Worm (Caenorhabditis elegans) whole organism, L4 larva: Measurements from ENCODE around the gene Y7A5A.6.

Experiments
- F10B5.3 ChIP-seq: sonication (generic microtip); optimal IDR thresholded peaks from 2 replicates; lab custom pipeline; 2016; ENCODE audit warnings: mild to moderate bottlenecking, missing genetic modification characterization, missing compliant biosample characterization
- F49E8.2 ChIP-seq: sonication (generic microtip); optimal IDR thresholded peaks from 2 replicates; lab custom pipeline; 2016; ENCODE audit warnings: missing compliant biosample characterization, mild to moderate bottlenecking, missing genetic modification characterization, borderline replicate concordance
- T20F7.1 ChIP-seq: fragments of 200-800 bp; sonication (Bioruptor generic); optimal IDR thresholded peaks from 2 replicates; lab custom pipeline; 2018; ENCODE audit warnings: mild to moderate bottlenecking, missing genetic modification characterization, missing compliant biosample characterization
- T26A8.4 ChIP-seq: fragments of 200-800 bp; sonication (Bioruptor generic); IDR thresholded peaks from 2 replicates; pipeline ENCODE4 v1.3.6; 2022; ENCODE audit warnings: missing genetic modification characterization, missing compliant biosample characterization
- Y5F2A.4 ChIP-seq: fragments of 200-800 bp; sonication (Bioruptor generic); optimal IDR thresholded peaks from 2 replicates; lab custom pipeline; 2018; ENCODE audit warnings: mild to moderate bottlenecking, missing genetic modification characterization, missing compliant biosample characterization
- ZK546.5 ChIP-seq, 2 experiments: sonication (generic microtip); optimal IDR thresholded peaks; 2 replicates each; lab custom pipeline; 2017; ENCODE audit warnings: missing biosample characterization in 2 of 2, missing genetic modification characterization in 2 of 2
- aha-1 ChIP-seq: fragments of 150-350 bp; peaks from one replicate; lab custom pipeline; 2014; ENCODE audit warnings: missing biosample characterization, missing genetic modification characterization
- ceh-44 ChIP-seq: fragments of 200-800 bp; sonication (Bioruptor generic); IDR thresholded peaks from 2 replicates; pipeline ENCODE4 v1.3.6; 2022; ENCODE audit warnings: missing genetic modification reagents, missing genetic modification characterization, missing compliant biosample characterization
- daf-8 ChIP-seq: fragments of 200-800 bp; sonication (Bioruptor generic); IDR thresholded peaks from 2 replicates; pipeline ENCODE4 v1.3.6; 2022; ENCODE audit warnings: missing genetic modification characterization, missing compliant biosample characterization
- duxl-1 ChIP-seq: sonication (generic microtip); optimal IDR thresholded peaks from 2 replicates; lab custom pipeline; 2016; ENCODE audit warnings: mild to moderate bottlenecking, missing genetic modification characterization, moderate library complexity, missing compliant biosample characterization; ENCODE audit not compliant: poor library complexity
- fos-1 ChIP-seq: fragments of 150-350 bp; optimal IDR thresholded peaks from 2 replicates; lab custom pipeline; 2014; ENCODE audit warnings: missing biosample characterization, missing genetic modification characterization
- gei-8 ChIP-seq: fragments of 200-800 bp; sonication (Bioruptor generic); optimal IDR thresholded peaks from 2 replicates; lab custom pipeline; 2018; ENCODE audit warnings: mild to moderate bottlenecking, missing genetic modification characterization, missing compliant biosample characterization
- hif-1 ChIP-seq, 2 experiments: sonication (generic microtip); optimal IDR thresholded peaks; 2 replicates each; lab custom pipeline; 2016 to 2017; ENCODE audit warnings: missing compliant biosample characterization in 2 of 2, missing genetic modification characterization in 2 of 2, missing genetic modification reagents in 2 of 2, missing genotype in 2 of 2, mild to moderate bottlenecking in 1 of 2
- hlh-30 ChIP-seq: sonication (generic microtip); optimal IDR thresholded peaks from 2 replicates; lab custom pipeline; 2017; ENCODE audit warnings: antibody characterized with exemption, mild to moderate bottlenecking, missing genetic modification characterization, missing compliant biosample characterization; ENCODE audit not compliant: insufficient read depth
- lim-7 ChIP-seq: fragments of 200-800 bp; sonication (Bioruptor generic); IDR thresholded peaks from 2 replicates; pipeline ENCODE4 v1.3.6; 2022; ENCODE audit warnings: missing genetic modification characterization, missing compliant biosample characterization
- madf-5 ChIP-seq, 2 experiments: fragments of 200-800 bp; sonication (Bioruptor generic); IDR thresholded peaks; 2 replicates each; pipeline ENCODE4 v1.3.6; 2022; ENCODE audit warnings: missing compliant biosample characterization in 2 of 2, missing genetic modification characterization in 2 of 2
- madf-9 ChIP-seq: fragments of 200-800 bp; sonication (Bioruptor generic); conservative IDR thresholded peaks from 2 replicates; pipeline ENCODE4 v1.3.6; 2022; ENCODE audit warnings: missing genetic modification reagents, missing genetic modification characterization, missing compliant biosample characterization
- mdl-1 ChIP-seq, 2 experiments: fragments of 150-350 bp in 1 of 2; sonication (generic microtip) in 1 of 2; optimal IDR thresholded peaks; 2 replicates each; lab custom pipeline; 2014 to 2017; ENCODE audit warnings: missing biosample characterization in 2 of 2, missing genetic modification characterization in 2 of 2
- mes-2 ChIP-seq: sonication (generic microtip); optimal IDR thresholded peaks from 2 replicates; lab custom pipeline; 2016; ENCODE audit warnings: missing genotype, mild to moderate bottlenecking, missing genetic modification characterization, missing compliant biosample characterization; ENCODE audit not compliant: poor library complexity, severe bottlenecking
- mxl-2 ChIP-seq: fragments of 200-800 bp; sonication (Bioruptor generic); conservative IDR thresholded peaks from 2 replicates; pipeline ENCODE4 v1.3.6; 2022; ENCODE audit warnings: missing genetic modification reagents, missing genetic modification characterization, missing compliant biosample characterization
- mxl-3 ChIP-seq: fragments of 200-800 bp; sonication (Bioruptor generic); optimal IDR thresholded peaks from 2 replicates; lab custom pipeline; 2018; ENCODE audit warnings: mild to moderate bottlenecking, missing genetic modification characterization, missing compliant biosample characterization
- nhr-6 ChIP-seq: fragments of 150-350 bp; optimal IDR thresholded peaks from 2 replicates; lab custom pipeline; 2014; ENCODE audit warnings: missing biosample characterization, missing genetic modification characterization
- nhr-76 ChIP-seq: fragments of 150-350 bp; optimal IDR thresholded peaks from 2 replicates; lab custom pipeline; 2014; ENCODE audit warnings: missing biosample characterization, missing genetic modification characterization
- nhr-77 ChIP-seq: fragments of 150-350 bp; optimal IDR thresholded peaks from 2 replicates; lab custom pipeline; 2014; ENCODE audit warnings: missing biosample characterization, missing genetic modification characterization
- pha-4 ChIP-seq, 2 experiments: fragments of 150-350 bp in 1 of 2; fragments of 200-800 bp in 1 of 2; sonication (Bioruptor generic) in 1 of 2; IDR thresholded peaks in 1 of 2; optimal IDR thresholded peaks in 1 of 2; 2 replicates each; pipeline versions ENCODE4 v1.3.6 to Lab custom; 2014 to 2022; ENCODE audit warnings: missing genetic modification characterization in 2 of 2, missing genetic modification reagents in 2 of 2, missing biosample characterization in 1 of 2, missing compliant biosample characterization in 1 of 2
- saeg-2 ChIP-seq: fragments of 200-800 bp; sonication (Bioruptor generic); IDR thresholded peaks from 2 replicates; pipeline ENCODE4 v1.3.6; 2022; ENCODE audit warnings: missing genetic modification reagents, missing genetic modification characterization, missing compliant biosample characterization
- snpc-1.2 ChIP-seq: fragments of 200-800 bp; sonication (Bioruptor generic); IDR thresholded peaks from 2 replicates; pipeline ENCODE4 v1.3.6; 2022; ENCODE audit warnings: missing genetic modification reagents, missing genetic modification characterization, missing compliant biosample characterization
- tag-97 ChIP-seq: fragments of 200-800 bp; sonication (Bioruptor generic); IDR thresholded peaks from 2 replicates; pipeline ENCODE4 v1.3.6; 2022; ENCODE audit warnings: missing genetic modification characterization, missing compliant biosample characterization
- unc-62 ChIP-seq, 3 experiments: fragments of 150-350 bp in 1 of 3; sonication (generic microtip); optimal IDR thresholded peaks in 2 of 3; peaks in 1 of 3; 1 replicate in 1 of 3; 2 replicates in 2 of 3; lab custom pipeline; 2014 to 2017; ENCODE audit warnings: missing biosample characterization in 3 of 3, missing genetic modification characterization in 3 of 3, missing genetic modification reagents in 3 of 3, missing genotype in 1 of 3
- zfp-3 ChIP-seq: fragments of 200-800 bp; sonication (Bioruptor generic); conservative IDR thresholded peaks from 2 replicates; pipeline ENCODE4 v1.3.6; 2022; ENCODE audit warnings: missing genetic modification reagents, missing genetic modification characterization, missing compliant biosample characterization
- zip-11 ChIP-seq: fragments of 200-800 bp; sonication (Bioruptor generic); IDR thresholded peaks from 2 replicates; pipeline ENCODE4 v1.3.6; 2022; ENCODE audit warnings: missing genetic modification characterization, missing compliant biosample characterization
- zip-2 ChIP-seq: fragments of 150-350 bp; optimal IDR thresholded peaks from 2 replicates; lab custom pipeline; 2014; ENCODE audit warnings: missing biosample characterization, missing genetic modification characterization
- ztf-7 ChIP-seq: fragments of 150-350 bp; optimal IDR thresholded peaks from 2 replicates; lab custom pipeline; 2014; ENCODE audit warnings: missing biosample characterization, missing genetic modification characterization

Gene Y7A5A.6

ce11 chrX:15828059-15828458 lies 28.6 kb upstream of the Y7A5A.6 start, which contains the start of gene Y7A5A.20:
Y7A5A.20 (plus strand) TSS chrX:15828359.
- TF ChIP-seq ztf-7 (tag; lab: Kevin White, UChicago): no peak
- no peak for TF ChIP-seq mxl-3 (GFP tag; lab: Kevin White, UChicago)
- no peak for TF ChIP-seq F10B5.3 (tag; lab: Kevin White, UChicago)

DNA sequence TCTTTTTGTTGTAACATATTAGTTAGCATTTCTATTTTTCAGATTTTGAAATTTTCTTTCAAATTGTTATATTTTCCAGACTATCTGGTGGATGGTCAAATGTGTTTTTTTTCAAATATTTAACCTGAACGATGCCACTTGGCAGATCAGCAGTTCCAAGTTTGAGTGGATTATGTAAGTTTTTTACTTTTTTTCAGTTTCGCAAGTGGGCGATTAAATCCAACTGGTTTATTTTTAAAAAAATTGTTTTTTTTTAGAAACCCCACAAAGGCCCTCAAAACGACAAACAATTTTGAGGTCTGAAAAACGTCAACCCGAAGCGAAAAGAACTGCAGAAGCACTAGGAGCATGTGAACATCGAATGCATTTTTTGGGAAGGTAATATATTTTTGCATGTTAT lies 27.4 kb upstream of the Y7A5A.6 start, which contains the start of gene Y7A5A.9:
TSS of gene Y7A5A.9 (plus strand) at position 301 of the 400 bp plus-strand sequence.
- TF ChIP-seq mxl-2 (GFP tag; lab: Robert Waterston, UW) (no peak), aha-1 (tag; lab: Kevin White, UChicago) (peak; percentile 54)

DNA sequence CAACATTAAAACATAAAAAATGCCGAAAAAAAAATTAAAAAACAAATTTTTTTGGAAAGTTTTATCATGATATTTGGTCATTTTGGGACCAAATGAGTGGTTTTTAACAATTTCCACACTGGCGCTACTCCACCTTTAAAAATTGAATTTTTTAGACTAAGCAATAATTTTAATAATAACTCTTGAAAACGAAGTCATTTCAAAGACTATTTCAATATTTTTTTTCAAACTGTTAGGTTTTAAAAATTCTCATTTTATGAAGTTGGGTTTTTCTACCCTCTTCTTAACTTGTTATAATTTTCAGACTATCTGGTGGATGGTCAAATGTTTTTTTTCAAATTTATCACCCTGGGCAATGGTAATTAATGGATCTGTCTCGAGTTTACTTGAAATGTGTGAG lies 22.7 kb upstream of the Y7A5A.6 start, which contains the start of gene Y7A5A.8:
TSS of gene Y7A5A.8 (plus strand) at position 301 of the 400 bp plus-strand sequence.
- TF ChIP-seq tag-97 (GFP tag; lab: Robert Waterston, UW) (no peak), madf-9 (no peak), F49E8.2 (tag; lab: Kevin White, UChicago) (no peak), nhr-77 (no peak), zip-2 (tag; lab: Kevin White, UChicago) (no peak), nhr-6 (tag; lab: Kevin White, UChicago) (no peak), madf-5 (GFP tag; IDR thresholded peaks at IDR 0.05; lab: Robert Waterston, UW) (no peak), ZK546.5 (tag; optimal IDR thresholded peaks at IDR 0.05; lab: Kevin White, UChicago) (no peak), T26A8.4 (GFP tag; lab: Robert Waterston, UW) (no peak), zip-11 (GFP tag; lab: Robert Waterston, UW) (no peak), nhr-76 (tag; lab: Kevin White, UChicago) (no peak), mdl-1 (tag; optimal IDR thresholded peaks at IDR 0.05; lab: Kevin White, UChicago) (no peak), pha-4 (GFP tag; IDR thresholded peaks at IDR 0.05; lab: Robert Waterston, UW) (no peak), pha-4 (tag; optimal IDR thresholded peaks at IDR 0.05; lab: Kevin White, UChicago) (no peak), Y5F2A.4 (GFP tag; lab: Kevin White, UChicago) (no peak)

DNA sequence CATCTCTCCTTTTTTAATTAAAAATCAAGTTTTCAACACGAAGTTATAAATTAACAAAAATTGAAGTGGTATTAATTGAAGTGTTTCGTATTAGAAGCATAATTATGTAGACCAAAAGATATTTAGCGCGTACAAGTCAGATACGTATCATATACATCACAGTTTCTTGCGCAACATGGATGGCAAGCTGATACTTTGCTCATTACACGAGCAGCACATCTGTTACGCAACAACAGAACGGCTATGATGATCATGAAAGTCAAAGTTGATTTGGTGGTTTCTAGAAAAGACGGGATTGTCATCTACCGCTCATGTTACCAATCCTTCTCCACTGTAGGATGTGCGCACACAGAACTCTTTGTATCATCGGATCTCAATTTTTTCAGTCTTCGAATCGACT lies 15.1 kb upstream of the Y7A5A.6 start:
- TF ChIP-seq gei-8 (no peak), nhr-6 (tag; lab: Kevin White, UChicago) (no peak), aha-1 (tag; lab: Kevin White, UChicago) (peak; percentile 75), hif-1 (tag; optimal IDR thresholded peaks at IDR 0.05; lab: Kevin White, UChicago) (no peak), unc-62 (GFP tag; optimal IDR thresholded peaks at IDR 0.05 in 1 of 2; lab: Kevin White, UChicago) (peak in 1 of 2 experiments; percentile 74), unc-62 (tag; optimal IDR thresholded peaks at IDR 0.05; lab: Kevin White, UChicago) (no peak), duxl-1 (tag; lab: Kevin White, UChicago) (no peak), snpc-1.2 (no peak), ceh-44 (GFP tag; lab: Robert Waterston, UW) (no peak), saeg-2 (no peak), daf-8 (no peak), fos-1 (tag; lab: Kevin White, UChicago) (no peak), T20F7.1 (GFP tag; lab: Kevin White, UChicago) (no peak), zfp-3 (GFP tag; lab: Robert Waterston, UW) (no peak)

DNA sequence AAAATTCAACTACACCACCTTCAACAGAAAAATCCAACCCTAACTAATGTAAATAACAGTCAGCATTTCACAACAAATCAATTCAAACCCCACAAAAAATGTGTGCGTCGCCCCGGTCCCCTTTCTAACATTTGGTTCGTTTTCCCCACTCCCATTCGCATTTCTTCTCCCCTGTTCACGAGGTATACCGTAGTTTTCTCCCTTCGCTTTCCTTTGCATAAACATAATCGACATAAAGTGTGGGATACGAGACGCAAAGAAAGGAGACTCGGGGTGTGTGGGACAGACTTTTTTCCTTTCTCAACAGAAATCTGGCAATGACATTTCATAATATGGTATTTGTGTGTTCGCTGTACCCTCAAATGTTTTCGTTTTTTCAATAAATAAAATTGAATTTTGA lies 11.8 kb upstream of the Y7A5A.6 start:
- TF ChIP-seq T20F7.1 (GFP tag; lab: Kevin White, UChicago) (no peak), hlh-30 (tag; lab: Kevin White, UChicago) (no peak), F49E8.2 (tag; lab: Kevin White, UChicago) (no peak), lim-7 (GFP tag; lab: Robert Waterston, UW) (no peak), madf-5 (GFP tag; IDR thresholded peaks at IDR 0.05; lab: Robert Waterston, UW) (no peak), mes-2 (no peak)
